Fruit fly (Drosophila melanogaster) whole organism: ENCODE measurements around the gene svp.

Experiments used
- CG8478 ChIP-seq: fragments of >200 bp; optimal IDR thresholded peaks from 2 replicates; lab custom pipeline; 2018; ENCODE audit warnings: inconsistent platforms
- Dll ChIP-seq: fragments of >200 bp; optimal IDR thresholded peaks from 2 replicates; lab custom pipeline; 2017
- EcR ChIP-seq, 2 experiments: fragments of >200 bp; optimal IDR thresholded peaks; 2 replicates each; lab custom pipeline; 2017; ENCODE audit warnings: missing biosample characterization in 2 of 2, missing genetic modification characterization in 2 of 2, missing genetic modification reagents in 2 of 2
- pan ChIP-seq: fragments of >200 bp; optimal IDR thresholded peaks from 2 replicates; lab custom pipeline; 2017
- psq ChIP-seq: fragments of >200 bp; optimal IDR thresholded peaks from 2 replicates; lab custom pipeline; 2017
- usp ChIP-seq: fragments of >200 bp; optimal IDR thresholded peaks from 2 replicates; lab custom pipeline; 2017; ENCODE audit warnings: missing biosample characterization, missing genetic modification characterization, mixed read lengths

svp gene

DNA sequence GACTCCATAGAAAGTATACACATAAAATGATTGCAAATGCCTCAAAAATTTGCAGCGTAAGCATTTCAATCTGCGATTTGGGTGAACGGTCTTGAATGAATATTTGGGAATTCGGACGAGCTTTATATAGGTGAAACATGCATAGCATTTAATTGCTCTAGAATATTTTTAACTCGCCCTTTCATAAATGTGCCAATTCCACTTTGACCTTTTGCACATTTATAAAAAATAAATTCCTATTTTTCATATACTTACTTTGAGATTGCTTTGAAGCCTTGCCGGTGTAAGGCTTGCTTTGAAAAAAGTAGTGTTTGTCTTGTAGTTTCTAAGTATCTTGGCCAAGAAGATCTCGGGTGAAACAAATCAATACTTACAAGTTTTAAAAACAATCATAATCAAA is 24.0 kb upstream of the svp start, which contains the start of gene Cyp313a5:
TSS of gene Cyp313a5 (minus strand) at position 101 of the 400 bp plus-strand sequence.
- TF ChIP-seq usp (GFP tag; lab: Kevin White, UChicago) (no peak), psq (no peak), pan (lab: Kevin White, UChicago) (no peak), CG8478 (lab: Kevin White, UChicago) (no peak), Dll (lab: Kevin White, UChicago) (no peak), EcR (GFP tag; optimal IDR thresholded peaks at IDR 0.05; lab: Kevin White, UChicago) (no peak)

DNA sequence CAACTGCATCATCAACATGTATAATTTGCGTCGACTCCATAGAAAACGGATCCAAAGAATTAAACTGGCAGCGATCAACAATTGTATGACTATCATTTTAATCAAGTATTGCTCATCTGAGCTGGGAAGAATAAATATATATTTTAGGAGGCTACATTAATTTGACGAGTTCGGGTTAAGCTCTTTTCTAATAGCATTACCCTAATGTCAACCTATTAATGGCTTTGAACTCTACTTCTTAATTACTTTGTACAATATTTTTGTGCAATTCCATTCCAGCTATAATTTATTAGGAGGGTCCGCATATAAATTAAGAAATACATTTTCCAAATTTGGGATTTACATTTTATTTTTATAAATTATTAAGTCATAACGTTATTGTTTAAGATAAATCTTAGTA is 21.7 kb upstream of the svp start, which contains the start of gene Cyp313a2:
TSS of gene Cyp313a2 (minus strand) at position 101 of the 400 bp plus-strand sequence.
- TF ChIP-seq usp (GFP tag; lab: Kevin White, UChicago) = no peak
- no peak for TF ChIP-seq CG8478 (lab: Kevin White, UChicago)
- no peak for TF ChIP-seq psq
- TF ChIP-seq EcR (GFP tag; optimal IDR thresholded peaks at IDR 0.05; lab: Kevin White, UChicago) = no peak
- no peak for TF ChIP-seq Dll (lab: Kevin White, UChicago)
- TF ChIP-seq pan (lab: Kevin White, UChicago) = no peak

DNA sequence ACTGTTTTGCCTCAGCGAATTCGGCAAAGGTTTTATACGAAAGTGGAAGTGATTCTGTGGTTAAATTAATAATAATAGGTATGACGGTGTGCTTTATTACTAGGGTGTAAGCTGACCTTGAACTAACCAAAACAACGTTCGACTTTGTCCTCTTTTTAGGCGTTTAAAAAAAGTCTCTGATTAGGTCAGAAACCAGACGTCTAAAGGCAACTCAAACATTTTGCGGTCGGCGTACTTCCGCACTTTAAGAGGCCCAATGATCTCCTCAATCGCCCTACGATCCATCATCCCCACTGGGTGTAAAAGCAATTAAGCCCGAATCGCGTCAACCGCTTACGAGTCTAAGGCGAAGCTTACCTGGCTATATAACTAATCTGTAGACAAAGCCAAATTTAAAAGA is 19.4 kb upstream of the svp start, which contains the start of gene Cyp313a3:
TSS of gene Cyp313a3 (minus strand) at position 101 of the 400 bp plus-strand sequence.
- TF ChIP-seq Dll (lab: Kevin White, UChicago) (no peak), usp (GFP tag; lab: Kevin White, UChicago) (no peak), EcR (GFP tag; optimal IDR thresholded peaks at IDR 0.05; lab: Kevin White, UChicago) (no peak), psq (no peak), CG8478 (lab: Kevin White, UChicago) (no peak), pan (lab: Kevin White, UChicago) (no peak)

DNA sequence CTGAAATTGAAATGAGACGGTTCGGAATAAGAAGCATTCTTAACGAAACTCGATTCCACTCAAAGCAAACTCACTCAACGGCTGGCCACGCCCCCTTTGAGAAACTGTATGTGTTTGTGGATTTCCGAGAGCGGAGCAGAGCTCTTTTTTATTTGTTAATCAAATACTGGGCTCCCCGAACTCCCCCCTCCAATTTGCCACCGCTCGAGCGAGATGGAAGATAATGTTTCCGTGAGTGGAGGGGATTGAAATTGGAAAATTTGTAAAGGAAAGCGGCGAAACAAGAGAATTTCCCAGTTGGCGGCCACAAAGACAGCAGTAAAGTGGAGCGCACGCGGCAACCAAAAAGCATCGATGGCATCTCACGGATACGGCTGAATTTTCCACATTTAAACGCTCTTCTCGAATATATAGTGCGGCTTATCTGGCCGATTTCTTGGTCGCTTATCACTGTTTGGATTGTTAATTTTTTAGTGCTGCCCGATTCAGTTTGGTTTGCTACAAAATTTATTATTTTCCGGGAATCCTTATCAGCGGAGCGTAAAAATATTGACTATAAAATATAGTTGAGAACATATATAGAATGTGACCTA is 14.0 kb upstream of the svp start:
- TF ChIP-seq CG8478 (lab: Kevin White, UChicago) (no peak), usp (GFP tag; lab: Kevin White, UChicago) (no peak)

DNA sequence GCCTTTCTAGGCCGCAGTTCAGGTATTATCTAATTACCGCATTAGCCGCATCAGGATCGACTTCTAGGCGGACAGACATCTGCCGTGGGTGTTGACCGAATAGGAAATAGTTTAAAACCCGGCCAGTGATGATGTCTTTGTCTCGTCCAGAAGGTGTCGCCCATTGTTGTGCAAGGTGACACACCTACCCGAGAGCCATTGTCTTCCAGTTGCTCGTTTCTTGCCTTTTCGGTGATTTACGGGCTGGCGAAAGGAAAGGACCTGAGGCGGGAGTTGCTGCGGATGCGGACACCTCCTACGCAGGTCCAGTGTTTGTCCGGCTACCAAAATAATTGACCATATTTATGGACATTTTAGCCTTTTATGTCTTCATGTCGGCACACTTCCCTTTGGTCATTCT is 10.3 kb upstream of the svp start:
- TF ChIP-seq usp (GFP tag; lab: Kevin White, UChicago) (no peak), CG8478 (lab: Kevin White, UChicago) (no peak), Dll (lab: Kevin White, UChicago) (no peak), psq (no peak), pan (lab: Kevin White, UChicago) (no peak), EcR (GFP tag; optimal IDR thresholded peaks at IDR 0.05; lab: Kevin White, UChicago) (no peak)

DNA sequence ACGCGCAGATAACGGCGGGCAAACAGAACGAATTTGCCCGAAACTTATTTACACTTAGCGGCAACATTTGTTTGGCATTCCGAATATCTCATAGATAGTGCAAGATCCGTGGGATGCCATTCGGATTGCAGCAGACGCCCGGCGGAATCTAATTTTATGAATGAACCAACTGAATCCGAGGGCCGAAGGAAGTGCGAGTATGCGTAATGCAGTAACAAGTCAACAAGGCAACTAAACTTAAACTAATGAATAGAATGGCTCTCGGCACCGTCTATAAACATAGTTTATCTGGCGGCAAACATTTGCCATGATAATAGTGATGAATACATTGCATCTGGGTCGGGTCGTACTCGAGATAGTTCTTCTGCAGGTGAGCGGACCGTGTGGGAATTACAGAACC is 8.3 kb upstream of the svp start:
- no peak for TF ChIP-seq psq
- TF ChIP-seq EcR (GFP tag; optimal IDR thresholded peaks at IDR 0.05; lab: Kevin White, UChicago) = no peak
- no peak for TF ChIP-seq usp (GFP tag; lab: Kevin White, UChicago)
- no peak for TF ChIP-seq pan (lab: Kevin White, UChicago)
- TF ChIP-seq Dll (lab: Kevin White, UChicago) = no peak
- TF ChIP-seq CG8478 (lab: Kevin White, UChicago) = no peak

DNA sequence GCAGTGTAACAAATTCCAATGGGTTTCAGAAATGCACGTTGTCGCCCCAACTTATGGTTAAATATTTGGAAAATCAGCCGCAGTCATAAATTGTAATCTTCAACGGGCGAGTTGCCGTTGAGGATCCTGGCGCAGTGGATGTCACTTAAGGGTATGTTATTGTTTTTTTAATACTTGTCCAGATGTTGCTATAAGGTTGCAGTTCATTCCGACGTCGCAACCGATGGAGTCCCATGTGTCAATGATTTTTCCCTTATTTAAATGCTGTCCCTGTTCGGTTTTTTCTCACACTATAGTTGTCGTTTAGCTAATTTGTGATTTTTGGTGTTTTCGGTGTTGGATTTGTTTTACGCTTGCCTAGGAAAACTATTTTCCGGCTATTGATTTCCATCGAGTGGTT is 7.0 kb upstream of the svp start:
- no peak for TF ChIP-seq EcR (GFP tag; optimal IDR thresholded peaks at IDR 0.05; lab: Kevin White, UChicago)

DNA sequence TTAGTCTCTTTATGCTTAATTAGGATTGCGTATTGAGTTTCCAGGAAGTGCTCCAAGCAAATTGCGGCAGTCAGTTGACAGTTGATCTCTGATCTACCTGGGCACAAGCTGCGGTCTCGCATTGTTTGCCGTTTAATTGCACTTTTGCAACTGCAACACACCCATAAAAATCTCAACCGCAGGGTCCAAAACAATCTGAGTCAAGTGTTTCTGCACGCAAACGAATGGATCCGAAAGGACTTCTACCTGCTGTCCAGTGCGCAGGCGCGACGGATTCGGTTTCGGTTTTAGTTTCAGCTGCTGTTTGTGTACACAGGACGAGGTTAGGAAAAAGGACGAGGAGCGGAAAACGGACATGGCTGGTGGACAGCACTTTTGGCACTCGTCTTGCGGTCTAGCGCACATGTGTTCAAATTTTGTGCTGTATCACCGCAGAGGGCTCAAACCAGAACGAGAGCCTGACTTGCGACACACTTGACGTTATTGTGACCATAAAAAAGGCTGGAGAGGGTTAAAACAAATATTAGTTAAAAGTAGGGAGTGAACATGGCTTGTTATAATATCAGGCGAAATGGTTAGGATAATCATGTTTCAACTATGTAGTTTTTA is 6.0 kb upstream of the svp start:
- TF ChIP-seq CG8478 (lab: Kevin White, UChicago) (no peak), usp (GFP tag; lab: Kevin White, UChicago) (no peak), EcR (GFP tag; optimal IDR thresholded peaks at IDR 0.05; lab: Kevin White, UChicago) (no peak), psq (no peak), pan (lab: Kevin White, UChicago) (no peak), Dll (lab: Kevin White, UChicago) (no peak)

DNA sequence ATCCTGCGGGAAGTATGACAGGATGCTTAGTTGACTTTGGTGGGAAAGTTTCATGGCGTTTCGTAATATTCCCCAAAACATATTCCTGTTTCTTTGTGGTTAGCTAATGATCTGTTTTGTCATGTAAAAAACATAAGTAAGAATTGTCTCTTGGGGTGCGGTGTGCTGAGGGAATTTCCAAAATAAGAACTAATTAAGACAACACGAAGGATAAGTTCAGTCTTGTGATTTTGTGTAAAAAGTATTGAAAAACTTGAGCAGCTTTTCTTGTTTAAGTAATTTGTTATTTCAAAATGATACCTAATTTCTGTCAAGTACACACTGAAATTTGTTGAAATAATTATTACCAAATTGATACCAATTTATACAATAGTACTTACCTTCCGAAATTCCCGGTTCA is 4.7 kb upstream of the svp start, which contains the start of gene CG3942:
TSS of gene CG3942 (plus strand) at position 301 of the 400 bp plus-strand sequence.
- TF ChIP-seq CG8478 (lab: Kevin White, UChicago) (no peak), Dll (lab: Kevin White, UChicago) (no peak), EcR (GFP tag; optimal IDR thresholded peaks at IDR 0.05; lab: Kevin White, UChicago) (no peak), psq (no peak), pan (lab: Kevin White, UChicago) (no peak), usp (GFP tag; lab: Kevin White, UChicago) (no peak)

DNA sequence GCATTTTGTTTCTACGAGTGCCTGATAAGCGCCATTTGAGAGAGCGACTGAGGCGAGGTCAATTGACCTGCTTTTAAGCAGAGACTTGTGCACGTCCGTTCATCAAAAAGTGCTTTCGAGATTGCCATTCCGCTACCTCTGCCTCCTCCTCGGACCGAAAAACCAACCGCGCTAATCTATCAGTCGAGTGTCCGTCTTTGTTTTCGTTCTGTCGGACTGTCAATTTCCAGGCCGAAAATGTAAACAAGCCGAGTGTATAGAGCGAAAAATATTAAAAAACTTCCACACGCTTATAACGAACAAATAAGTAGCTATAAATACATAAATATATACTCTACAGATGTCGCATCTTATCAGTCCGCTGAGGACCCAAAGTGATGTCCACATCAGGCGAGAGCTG is 476 bp downstream of the svp start:
- TF ChIP-seq pan (lab: Kevin White, UChicago) = no peak
- TF ChIP-seq EcR (GFP tag; optimal IDR thresholded peaks at IDR 0.05; lab: Kevin White, UChicago) = no peak
- no peak for TF ChIP-seq Dll (lab: Kevin White, UChicago)
- TF ChIP-seq psq = no peak
- TF ChIP-seq CG8478 (lab: Kevin White, UChicago) = no peak
- no peak for TF ChIP-seq usp (GFP tag; lab: Kevin White, UChicago)

DNA sequence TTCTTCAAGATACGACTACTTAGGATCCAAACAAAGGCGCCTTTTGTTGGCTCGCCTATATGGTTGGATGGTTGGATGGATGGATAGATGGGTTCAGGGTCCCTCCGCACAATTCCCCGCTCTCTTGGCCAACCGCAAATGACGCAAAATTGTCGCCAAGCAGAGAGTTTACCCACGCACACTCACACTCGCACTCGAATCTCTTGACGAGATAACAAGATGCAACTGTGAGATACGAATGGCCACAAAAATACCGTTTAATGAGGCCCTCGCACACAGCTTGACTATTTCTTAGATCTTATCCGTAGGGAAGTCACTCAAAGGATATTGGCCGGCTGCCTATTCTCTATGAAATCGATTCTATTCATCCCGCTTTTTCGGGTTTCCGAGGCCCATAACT is 1.3 kb downstream of the svp start:
- no peak for TF ChIP-seq usp (GFP tag; lab: Kevin White, UChicago)
- TF ChIP-seq CG8478 (lab: Kevin White, UChicago) = no peak
- TF ChIP-seq pan (lab: Kevin White, UChicago) = no peak
- TF ChIP-seq Dll (lab: Kevin White, UChicago) = no peak

DNA sequence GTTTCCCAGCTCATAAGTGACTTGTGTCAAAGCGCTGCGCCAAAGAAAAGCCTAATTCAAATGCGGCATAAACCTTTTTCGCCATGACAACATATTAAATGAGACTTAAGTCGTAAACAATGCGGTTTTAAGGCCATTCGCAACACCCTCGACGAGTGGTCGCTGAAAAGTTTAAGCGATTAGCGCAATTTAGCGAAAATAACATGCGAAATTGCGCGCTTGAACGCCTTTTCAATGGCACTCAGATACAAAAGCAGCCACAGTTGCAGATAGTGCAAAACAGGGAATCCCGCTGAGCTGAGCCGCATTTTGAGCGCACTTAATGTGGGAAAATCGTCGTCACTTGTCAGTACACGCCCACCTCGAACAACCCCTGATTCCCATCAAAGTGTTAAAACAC is 2.1 kb downstream of the svp start, which contains the start of gene CG44038:
TSS of gene CG44038 (plus strand) at position 301 of the 400 bp plus-strand sequence.
- TF ChIP-seq Dll (lab: Kevin White, UChicago) (no peak), psq (no peak), EcR (GFP tag; optimal IDR thresholded peaks at IDR 0.05; lab: Kevin White, UChicago) (no peak), pan (lab: Kevin White, UChicago) (no peak), CG8478 (lab: Kevin White, UChicago) (no peak), usp (GFP tag; lab: Kevin White, UChicago) (no peak)
